Fruit fly (Drosophila melanogaster) whole organism, embryonic: ENCODE data around the gene CG18131.
A peak's percentile ranks its signal among the peaks of the same experiment; 100 is the strongest.

Source experiments
- Aef1 ChIP-seq: fragments of 200-800 bp; sonication (Bioruptor generic); IDR thresholded peaks from 3 replicates; pipeline ENCODE4 v1.3.6; 2022; ENCODE audit warnings: missing biosample characterization, missing genetic modification characterization
- Atf6 ChIP-seq: fragments of 200-800 bp; sonication (Bioruptor generic); IDR thresholded peaks from 2 replicates; pipeline ENCODE4 v1.3.6; 2022; ENCODE audit warnings: missing biosample characterization, missing genetic modification characterization
- Blimp-1 ChIP-seq: fragments of 200-800 bp; sonication (Bioruptor generic); optimal IDR thresholded peaks from 3 replicates; lab custom pipeline; 2018; ENCODE audit warnings: missing biosample characterization, missing genetic modification characterization, mild to moderate bottlenecking, moderate library complexity, missing genetic modification reagents
- CG10147 ChIP-seq: fragments of 200-800 bp; sonication (Bioruptor generic); optimal IDR thresholded peaks from 2 replicates; lab custom pipeline; 2019; ENCODE audit warnings: missing biosample characterization, mild to moderate bottlenecking, missing genetic modification characterization, moderate library complexity
- CG10274 ChIP-seq: fragments of 200-800 bp; sonication (Bioruptor generic); optimal IDR thresholded peaks from 3 replicates; lab custom pipeline; 2017; ENCODE audit warnings: missing biosample characterization, mild to moderate bottlenecking, missing genetic modification characterization
- CG10959 ChIP-seq: fragments of 200-800 bp; sonication (Bioruptor generic); IDR thresholded peaks from 2 replicates; pipeline ENCODE4 v1.3.6; 2022; ENCODE audit warnings: missing biosample characterization, missing genetic modification characterization
- CG11504 ChIP-seq: fragments of 200-800 bp; sonication (Bioruptor generic); optimal IDR thresholded peaks from 3 replicates; lab custom pipeline; 2019; ENCODE audit warnings: missing biosample characterization, mild to moderate bottlenecking, missing genetic modification characterization, moderate library complexity
- CG11696 ChIP-seq: fragments of 200-800 bp; sonication (Bioruptor generic); IDR thresholded peaks from 2 replicates; pipeline ENCODE4 v1.3.6; 2022; ENCODE audit warnings: missing biosample characterization, missing genetic modification characterization
- CG11723 ChIP-seq: fragments of 200-800 bp; sonication (Bioruptor generic); optimal IDR thresholded peaks from 2 replicates; lab custom pipeline; 2017; ENCODE audit warnings: missing biosample characterization, mild to moderate bottlenecking, missing genetic modification characterization
- CG12155 ChIP-seq: fragments of 200-800 bp; sonication (Bioruptor generic); optimal IDR thresholded peaks from 3 replicates; lab custom pipeline; 2016; ENCODE audit warnings: missing biosample characterization, missing genetic modification characterization
- CG14860 ChIP-seq: fragments of 200-800 bp; sonication (Bioruptor generic); IDR thresholded peaks from 3 replicates; pipeline ENCODE4 v1.3.6; 2022; ENCODE audit warnings: missing biosample characterization, missing genetic modification characterization; ENCODE audit not compliant: partially characterized antibody
- CG15696 ChIP-seq: fragments of 200-800 bp; sonication (Bioruptor generic); optimal IDR thresholded peaks from 2 replicates; lab custom pipeline; 2019; ENCODE audit warnings: missing biosample characterization, mild to moderate bottlenecking, missing genetic modification characterization, moderate library complexity
- CG16779 ChIP-seq: fragments of 200-800 bp; sonication (Bioruptor generic); IDR thresholded peaks from 2 replicates; pipeline ENCODE4 v1.3.6; 2022; ENCODE audit warnings: missing biosample characterization, missing genetic modification characterization
- CG17361 ChIP-seq: fragments of 200-800 bp; sonication (Bioruptor generic); IDR thresholded peaks from 3 replicates; pipeline ENCODE4 v1.3.6; 2022; ENCODE audit warnings: missing biosample characterization, missing genetic modification characterization
- CG17385 ChIP-seq: fragments of 200-800 bp; sonication (Bioruptor generic); optimal IDR thresholded peaks from 3 replicates; lab custom pipeline; 2018; ENCODE audit warnings: missing biosample characterization, mild to moderate bottlenecking, missing genetic modification characterization
- CG18764 ChIP-seq: fragments of 200-800 bp; sonication (Bioruptor generic); optimal IDR thresholded peaks from 3 replicates; lab custom pipeline; 2016; ENCODE audit warnings: missing biosample characterization, missing genetic modification characterization
- CG2202 ChIP-seq: fragments of 200-800 bp; sonication (Bioruptor generic); optimal IDR thresholded peaks from 2 replicates; lab custom pipeline; 2018; ENCODE audit warnings: missing biosample characterization, mild to moderate bottlenecking, missing genetic modification characterization
- CG2875 ChIP-seq: fragments of 200-800 bp; sonication (Bioruptor generic); optimal IDR thresholded peaks from 2 replicates; lab custom pipeline; 2017; ENCODE audit warnings: missing biosample characterization, mild to moderate bottlenecking, missing genetic modification characterization, missing genetic modification reagents
- CG32767 ChIP-seq: fragments of 200-800 bp; sonication (Bioruptor generic); IDR thresholded peaks from 2 replicates; pipeline ENCODE4 v1.3.6; 2022; ENCODE audit warnings: missing biosample characterization, missing genetic modification characterization
- CG3407 ChIP-seq: fragments of 200-800 bp; sonication (Bioruptor generic); optimal IDR thresholded peaks from 2 replicates; lab custom pipeline; 2018; ENCODE audit warnings: missing biosample characterization, mild to moderate bottlenecking, missing genetic modification characterization
- CG42726 ChIP-seq: fragments of 200-800 bp; sonication (Bioruptor generic); IDR thresholded peaks from 2 replicates; pipeline ENCODE4 v1.3.6; 2022; ENCODE audit warnings: missing biosample characterization, missing genetic modification characterization; ENCODE audit not compliant: partially characterized antibody
- CG4730 ChIP-seq: fragments of 200-800 bp; sonication (Bioruptor generic); IDR thresholded peaks from 2 replicates; pipeline ENCODE4 v1.3.6; 2022; ENCODE audit warnings: missing biosample characterization, missing genetic modification characterization
- CG6689 ChIP-seq: fragments of 200-800 bp; sonication (Bioruptor generic); IDR thresholded peaks from 2 replicates; pipeline ENCODE4 v1.3.6; 2022; ENCODE audit warnings: missing biosample characterization, missing genetic modification characterization
- CG7928 ChIP-seq: fragments of 200-800 bp; sonication (Bioruptor generic); optimal IDR thresholded peaks from 2 replicates; lab custom pipeline; 2017; ENCODE audit warnings: missing biosample characterization, mild to moderate bottlenecking, missing genetic modification characterization
- CG8388 ChIP-seq: fragments of 200-800 bp; sonication (Bioruptor generic); optimal IDR thresholded peaks from 2 replicates; lab custom pipeline; 2019; ENCODE audit warnings: missing biosample characterization, mild to moderate bottlenecking, missing genetic modification characterization, moderate library complexity
- CG9932 ChIP-seq: fragments of 200-800 bp; sonication (Bioruptor generic); IDR thresholded peaks from 2 replicates; pipeline ENCODE4 v1.3.6; 2022; ENCODE audit warnings: missing biosample characterization, missing genetic modification characterization
- Doc2 ChIP-seq: fragments of 200-800 bp; sonication (Bioruptor generic); IDR thresholded peaks from 2 replicates; pipeline ENCODE4 v1.3.6; 2022; ENCODE audit warnings: missing biosample characterization, missing genetic modification characterization
- E2f1 ChIP-seq: fragments of 200-800 bp; sonication (Bioruptor generic); IDR thresholded peaks from 2 replicates; pipeline ENCODE4 v1.3.6; 2022; ENCODE audit warnings: missing biosample characterization, missing genetic modification characterization
- Eip74EF ChIP-seq, 2 experiments: fragments of 200-800 bp in 1 of 2; fragments of >200 bp in 1 of 2; sonication (Bioruptor generic) in 1 of 2; optimal IDR thresholded peaks; 2 replicates each; lab custom pipeline; 2017 to 2019; ENCODE audit warnings: missing biosample characterization in 2 of 2, missing genetic modification characterization in 2 of 2, mild to moderate bottlenecking in 1 of 2, moderate library complexity in 1 of 2
- Fer2 ChIP-seq: fragments of 200-800 bp; sonication (Bioruptor generic); optimal IDR thresholded peaks from 2 replicates; lab custom pipeline; 2018; ENCODE audit warnings: missing biosample characterization, mild to moderate bottlenecking, missing genetic modification characterization, moderate library complexity
- HmgZ ChIP-seq: fragments of 200-800 bp; sonication (Bioruptor generic); optimal IDR thresholded peaks from 2 replicates; lab custom pipeline; 2018; ENCODE audit warnings: missing biosample characterization, mild to moderate bottlenecking, missing genetic modification characterization
- Hr39 ChIP-seq: fragments of >200 bp; optimal IDR thresholded peaks from 2 replicates; lab custom pipeline; 2017
- Hr78 ChIP-seq, 2 experiments: fragments of 200-800 bp in 1 of 2; fragments of >200 bp in 1 of 2; sonication (Bioruptor generic) in 1 of 2; optimal IDR thresholded peaks; 2 replicates each; lab custom pipeline; 2017 to 2019; ENCODE audit warnings: missing biosample characterization in 2 of 2, missing genetic modification characterization in 2 of 2, mild to moderate bottlenecking in 1 of 2, moderate library complexity in 1 of 2
- Lpt ChIP-seq: fragments of >200 bp; optimal IDR thresholded peaks from 2 replicates; lab custom pipeline; 2018; ENCODE audit warnings: missing biosample characterization, missing genetic modification characterization
- Mad ChIP-seq: fragments of 200-800 bp; sonication (Bioruptor generic); optimal IDR thresholded peaks from 2 replicates; lab custom pipeline; 2016; ENCODE audit warnings: missing biosample characterization, missing genetic modification characterization
- Med ChIP-seq: fragments of 200-800 bp; sonication (Bioruptor generic); peaks from one replicate; lab custom pipeline; 2016; ENCODE audit warnings: missing biosample characterization, missing genetic modification characterization, mild to moderate bottlenecking, inconsistent platforms, moderate library complexity
- Myb ChIP-seq: fragments of 200-800 bp; sonication (Bioruptor generic); optimal IDR thresholded peaks from 2 replicates; lab custom pipeline; 2016; ENCODE audit warnings: missing biosample characterization, missing genetic modification characterization
- Vsx1 ChIP-seq: fragments of 200-800 bp; sonication (Bioruptor generic); optimal IDR thresholded peaks from 2 replicates; lab custom pipeline; 2017; ENCODE audit warnings: missing biosample characterization, mild to moderate bottlenecking, missing genetic modification characterization, missing genetic modification reagents
- bowl ChIP-seq: fragments of 200-800 bp; sonication (Bioruptor generic); IDR thresholded peaks from 2 replicates; pipeline ENCODE4 v1.3.6; 2022; ENCODE audit warnings: missing biosample characterization, missing genetic modification characterization
- caup ChIP-seq: fragments of 200-800 bp; sonication (Bioruptor generic); optimal IDR thresholded peaks from 3 replicates; lab custom pipeline; 2017; ENCODE audit warnings: missing biosample characterization, mild to moderate bottlenecking, missing genetic modification characterization, moderate library complexity; ENCODE audit not compliant: severe bottlenecking
- da ChIP-seq: fragments of 200-800 bp; sonication (Bioruptor generic); optimal IDR thresholded peaks from 2 replicates; lab custom pipeline; 2016; ENCODE audit warnings: missing biosample characterization, missing genetic modification characterization
- danr ChIP-seq: fragments of 200-800 bp; sonication (Bioruptor generic); IDR thresholded peaks from 2 replicates; pipeline ENCODE4 v1.3.6; 2022; ENCODE audit warnings: missing biosample characterization, missing genetic modification characterization
- esg ChIP-seq: fragments of 200-800 bp; sonication (Bioruptor generic); conservative IDR thresholded peaks from 2 replicates; pipeline ENCODE4 v1.3.6; 2022; ENCODE audit warnings: missing biosample characterization, missing genetic modification characterization
- gro ChIP-seq: fragments of 200-800 bp; sonication (Bioruptor generic); optimal IDR thresholded peaks from 2 replicates; lab custom pipeline; 2016; ENCODE audit warnings: missing biosample characterization, missing genetic modification characterization
- kah ChIP-seq: fragments of 200-800 bp; sonication (Bioruptor generic); optimal IDR thresholded peaks from 2 replicates; lab custom pipeline; 2018; ENCODE audit warnings: missing biosample characterization, mild to moderate bottlenecking, missing genetic modification characterization
- nerfin-1 ChIP-seq: fragments of 200-800 bp; sonication (Bioruptor generic); optimal IDR thresholded peaks from 3 replicates; lab custom pipeline; 2019; ENCODE audit warnings: missing biosample characterization, mild to moderate bottlenecking, missing genetic modification characterization, moderate library complexity
- nom ChIP-seq: fragments of 200-800 bp; sonication (Bioruptor generic); optimal IDR thresholded peaks from 2 replicates; lab custom pipeline; 2017; ENCODE audit warnings: missing biosample characterization, missing genetic modification characterization, mild to moderate bottlenecking, moderate library complexity, missing genetic modification reagents
- pum ChIP-seq: fragments of 200-800 bp; sonication (Bioruptor generic); optimal IDR thresholded peaks from 2 replicates; lab custom pipeline; 2016; ENCODE audit warnings: missing biosample characterization, missing genetic modification characterization
- shn ChIP-seq: fragments of 200-800 bp; sonication (Bioruptor generic); optimal IDR thresholded peaks from 3 replicates; lab custom pipeline; 2016; ENCODE audit warnings: missing biosample characterization, missing genetic modification characterization
- sim ChIP-seq: fragments of 200-800 bp; sonication (Bioruptor generic); IDR thresholded peaks from 2 replicates; pipeline ENCODE4 v1.3.6; 2022; ENCODE audit warnings: missing biosample characterization, missing genetic modification characterization
- slou ChIP-seq: fragments of 200-800 bp; sonication (Bioruptor generic); optimal IDR thresholded peaks from 3 replicates; lab custom pipeline; 2016; ENCODE audit warnings: missing biosample characterization, missing genetic modification characterization
- zen ChIP-seq: fragments of 200-800 bp; sonication (Bioruptor generic); optimal IDR thresholded peaks from 3 replicates; lab custom pipeline; 2018; ENCODE audit warnings: missing biosample characterization, mild to moderate bottlenecking, missing genetic modification characterization, moderate library complexity

CG18131 gene

dm6 chr2L:1456822-1457221 is 43.6 kb downstream of the CG18131 start (continued):
- TF ChIP-seq CG10274 (GFP tag; lab: Kevin White, UChicago): no peak
- no peak for TF ChIP-seq esg (GFP tag; lab: Robert Waterston, UW)
- TF ChIP-seq bowl (GFP tag; lab: Robert Waterston, UW): no peak
- TF ChIP-seq Aef1 (GFP tag; lab: Robert Waterston, UW): no peak
- peak; percentile 71 for TF ChIP-seq CG15696 (tag; lab: Kevin White, UChicago)
- TF ChIP-seq danr: no peak
- no peak for TF ChIP-seq Eip74EF (GFP tag; optimal IDR thresholded peaks at IDR 0.05; lab: Kevin White, UChicago)
- no peak for TF ChIP-seq gro (GFP tag; lab: Kevin White, UChicago)
- no peak for TF ChIP-seq Myb (GFP tag; lab: Kevin White, UChicago)
- no peak for TF ChIP-seq Hr78 (GFP tag; optimal IDR thresholded peaks at IDR 0.05; lab: Kevin White, UChicago)
- no peak for TF ChIP-seq CG3407 (GFP tag; lab: Kevin White, UChicago)
- no peak for TF ChIP-seq da (GFP tag; lab: Kevin White, UChicago)
- peak; percentile 14 for TF ChIP-seq Blimp-1 (GFP tag; lab: Kevin White, UChicago)
- TF ChIP-seq nerfin-1 (tag; lab: Kevin White, UChicago): no peak
- TF ChIP-seq Mad (GFP tag; lab: Kevin White, UChicago): no peak
- no peak for TF ChIP-seq CG8388 (GFP tag; lab: Kevin White, UChicago)
- TF ChIP-seq CG9932 (GFP tag; lab: Robert Waterston, UW): no peak
- TF ChIP-seq CG42726 (GFP tag; lab: Robert Waterston, UW): no peak
- no peak for TF ChIP-seq CG10147 (GFP tag; lab: Kevin White, UChicago)
- TF ChIP-seq CG18764 (GFP tag; lab: Kevin White, UChicago): no peak
- no peak for TF ChIP-seq Vsx1 (GFP tag; lab: Kevin White, UChicago)
- peak; percentile 23; the same call in 1 of the 3 replicates for TF ChIP-seq CG17361 (GFP tag; lab: Robert Waterston, UW)
- no peak for TF ChIP-seq CG4730 (GFP tag; lab: Robert Waterston, UW)
- no peak for TF ChIP-seq CG11504 (tag; lab: Kevin White, UChicago)
- TF ChIP-seq sim: 0 out of 2 replicates have a peak, but pooled peaks have one; percentile 30
- TF ChIP-seq CG32767: no peak
- no peak for TF ChIP-seq shn (GFP tag; lab: Kevin White, UChicago)
- no peak for TF ChIP-seq CG2202
- TF ChIP-seq caup (GFP tag; lab: Kevin White, UChicago): no peak
- no peak for TF ChIP-seq CG2875 (GFP tag; lab: Kevin White, UChicago)
- no peak for TF ChIP-seq Hr39 (lab: Kevin White, UChicago)
- TF ChIP-seq CG11696 (GFP tag; lab: Robert Waterston, UW): no peak
- TF ChIP-seq HmgZ (tag; lab: Kevin White, UChicago): no peak
- TF ChIP-seq CG12155 (GFP tag; lab: Kevin White, UChicago): no peak
- no peak for TF ChIP-seq CG17385 (GFP tag; lab: Kevin White, UChicago)
- no peak for TF ChIP-seq Doc2
- peak; percentile 42; the same call in 1 of the 2 replicates for TF ChIP-seq CG6689 (GFP tag; lab: Robert Waterston, UW)
- TF ChIP-seq CG14860: no peak
- no peak for TF ChIP-seq slou (GFP tag; lab: Kevin White, UChicago)
- TF ChIP-seq Med (GFP tag; lab: Kevin White, UChicago): peak; percentile 68
- no peak for TF ChIP-seq CG10959 (GFP tag; lab: Robert Waterston, UW)
- no peak for TF ChIP-seq Lpt (GFP tag; lab: Kevin White, UChicago)
- peak; percentile 3 for TF ChIP-seq pum (GFP tag; lab: Kevin White, UChicago)
- no peak for TF ChIP-seq CG7928
- no peak for TF ChIP-seq CG16779 (GFP tag; lab: Robert Waterston, UW)
- TF ChIP-seq zen (tag; lab: Kevin White, UChicago): peak; percentile 72
- TF ChIP-seq CG11723: no peak
- TF ChIP-seq E2f1 (GFP tag; lab: Robert Waterston, UW): no peak
- no peak for TF ChIP-seq Atf6 (GFP tag; lab: Robert Waterston, UW)
- no peak for TF ChIP-seq Fer2
- TF ChIP-seq kah: no peak
- no peak for TF ChIP-seq nom (GFP tag; lab: Kevin White, UChicago)
